Worm (Caenorhabditis elegans) whole organism, midembryonic: ENCODE measurements around the gene usp-33.

Experiments used
- T22C8.4 ChIP-seq: fragments of 200-800 bp; sonication (Bioruptor generic); IDR thresholded peaks from 2 replicates; pipeline ENCODE4 v1.3.6; 2022; ENCODE audit warnings: missing genetic modification characterization, missing compliant biosample characterization
- cog-1 ChIP-seq: sonication (generic microtip); optimal IDR thresholded peaks from 2 replicates; lab custom pipeline; 2016; ENCODE audit warnings: missing genetic modification characterization, missing compliant biosample characterization
- flt-1 ChIP-seq: fragments of 200-800 bp; sonication (Bioruptor generic); IDR thresholded peaks from 2 replicates; pipeline ENCODE4 v1.3.6; 2022; ENCODE audit warnings: missing genetic modification characterization, missing compliant biosample characterization
- klf-2 ChIP-seq: fragments of 200-800 bp; sonication (Bioruptor generic); conservative IDR thresholded peaks from 2 replicates; pipeline ENCODE4 v1.3.6; 2022; ENCODE audit warnings: missing genetic modification reagents, missing genetic modification characterization, missing compliant biosample characterization
- med-1 ChIP-seq: sonication (generic microtip); optimal IDR thresholded peaks from 2 replicates; lab custom pipeline; 2017; ENCODE audit warnings: missing genetic modification characterization, mild to moderate bottlenecking, missing compliant biosample characterization, antibody characterized with exemption, missing genetic modification reagents; ENCODE audit not compliant: insufficient read depth
- ref-1 ChIP-seq: fragments of 200-800 bp; sonication (Bioruptor generic); conservative IDR thresholded peaks from 2 replicates; pipeline ENCODE4 v1.3.6; 2022; ENCODE audit warnings: missing genetic modification reagents, missing genetic modification characterization, missing compliant biosample characterization
- tab-1 ChIP-seq: fragments of 200-800 bp; sonication (Bioruptor generic); IDR thresholded peaks from 2 replicates; pipeline ENCODE4 v1.3.6; 2022; ENCODE audit warnings: missing genetic modification characterization, missing compliant biosample characterization
- ztf-23 ChIP-seq: fragments of 200-800 bp; sonication (Bioruptor generic); IDR thresholded peaks from 2 replicates; pipeline ENCODE4 v1.3.6; 2022; ENCODE audit warnings: missing genetic modification reagents, missing genetic modification characterization, missing compliant biosample characterization
- ztf-29 ChIP-seq: fragments of 200-800 bp; sonication (Bioruptor generic); IDR thresholded peaks from 2 replicates; pipeline ENCODE4 v1.3.6; 2022; ENCODE audit warnings: missing genetic modification reagents, missing genetic modification characterization, missing compliant biosample characterization

Gene usp-33

DNA sequence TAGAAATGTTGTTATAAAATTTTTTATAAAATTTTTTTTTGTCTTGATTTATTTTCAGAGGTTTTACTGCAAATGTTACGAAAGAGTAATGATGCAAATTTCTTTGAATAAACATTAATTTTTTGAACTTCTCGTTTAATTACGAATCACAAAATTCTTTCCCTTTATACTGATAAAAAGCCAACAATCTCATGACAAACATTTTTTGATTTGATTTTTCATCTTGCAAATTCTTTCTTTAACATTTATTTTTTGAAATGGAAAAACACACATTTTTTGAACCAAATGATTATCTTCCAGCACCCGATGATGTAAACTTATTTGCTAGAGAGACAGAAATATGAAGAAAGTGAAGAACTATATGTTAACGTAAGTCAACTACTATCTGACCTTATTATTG is 29.0 kb downstream of the usp-33 start, which contains the start of gene K09E9.1:
Gene K09E9.1 (plus strand): TSS at position 301 of the 400 bp plus-strand sequence.
- no peak for TF ChIP-seq klf-2 (GFP tag; lab: Robert Waterston, UW)
- TF ChIP-seq cog-1 (tag; lab: Kevin White, UChicago), result no peak
- no peak for TF ChIP-seq T22C8.4 (GFP tag; lab: Robert Waterston, UW)
- TF ChIP-seq med-1 (GFP tag; lab: Kevin White, UChicago), result no peak
- TF ChIP-seq flt-1 (GFP tag; lab: Robert Waterston, UW), result no peak
- no peak for TF ChIP-seq ztf-29 (GFP tag; lab: Robert Waterston, UW)
- TF ChIP-seq ref-1 (GFP tag; lab: Robert Waterston, UW), result no peak
- no peak for TF ChIP-seq ztf-23 (GFP tag; lab: Robert Waterston, UW)
- no peak for TF ChIP-seq tab-1 (GFP tag; lab: Robert Waterston, UW)

DNA sequence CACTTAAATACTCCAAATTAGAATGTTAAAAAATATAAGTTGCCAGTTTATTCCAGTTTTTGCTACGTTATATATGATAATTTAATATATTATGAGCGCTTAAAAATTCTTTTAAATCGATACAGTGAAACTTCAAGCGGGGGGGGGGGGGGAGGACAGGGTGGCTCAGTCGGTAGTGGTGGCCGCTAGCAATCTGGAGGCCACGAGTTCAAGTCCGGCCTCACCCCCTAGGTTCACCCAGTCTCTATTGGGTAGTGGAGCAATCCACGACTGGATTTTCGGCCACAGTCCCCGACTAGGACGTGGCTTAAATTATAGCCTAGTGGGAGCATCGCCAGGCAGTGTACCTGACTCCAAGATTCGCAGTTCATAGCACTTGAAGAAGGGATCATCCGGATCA is 29.8 kb downstream of the usp-33 start:
- no peak for TF ChIP-seq cog-1 (tag; lab: Kevin White, UChicago)
- no peak for TF ChIP-seq ref-1 (GFP tag; lab: Robert Waterston, UW)
- TF ChIP-seq med-1 (GFP tag; lab: Kevin White, UChicago), result no peak
- no peak for TF ChIP-seq ztf-29 (GFP tag; lab: Robert Waterston, UW)

DNA sequence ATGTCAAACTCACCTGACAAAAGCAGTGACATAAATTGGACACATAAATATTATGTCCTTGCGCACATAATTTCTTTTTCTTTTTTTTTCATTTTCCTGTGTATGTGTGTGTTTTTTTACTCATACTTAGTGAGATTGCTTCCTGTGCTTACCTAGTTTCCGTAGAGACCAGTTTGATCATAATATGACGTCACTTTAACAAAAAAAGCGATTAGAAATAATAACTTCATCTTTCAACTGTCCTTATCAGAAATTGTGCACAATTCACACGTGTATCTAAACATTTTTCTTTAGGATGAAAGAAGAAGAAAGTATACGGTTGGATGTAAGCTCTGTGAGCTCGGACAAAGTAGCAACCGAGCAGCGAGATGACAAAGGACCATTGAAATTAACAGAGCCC is 30.9 kb downstream of the usp-33 start:
- TF ChIP-seq ref-1 (GFP tag; lab: Robert Waterston, UW) (no peak), tab-1 (GFP tag; lab: Robert Waterston, UW) (no peak), cog-1 (tag; lab: Kevin White, UChicago) (no peak), ztf-23 (GFP tag; lab: Robert Waterston, UW) (no peak), klf-2 (GFP tag; lab: Robert Waterston, UW) (no peak), T22C8.4 (GFP tag; lab: Robert Waterston, UW) (no peak), ztf-29 (GFP tag; lab: Robert Waterston, UW) (no peak), med-1 (GFP tag; lab: Kevin White, UChicago) (no peak), flt-1 (GFP tag; lab: Robert Waterston, UW) (no peak)

DNA sequence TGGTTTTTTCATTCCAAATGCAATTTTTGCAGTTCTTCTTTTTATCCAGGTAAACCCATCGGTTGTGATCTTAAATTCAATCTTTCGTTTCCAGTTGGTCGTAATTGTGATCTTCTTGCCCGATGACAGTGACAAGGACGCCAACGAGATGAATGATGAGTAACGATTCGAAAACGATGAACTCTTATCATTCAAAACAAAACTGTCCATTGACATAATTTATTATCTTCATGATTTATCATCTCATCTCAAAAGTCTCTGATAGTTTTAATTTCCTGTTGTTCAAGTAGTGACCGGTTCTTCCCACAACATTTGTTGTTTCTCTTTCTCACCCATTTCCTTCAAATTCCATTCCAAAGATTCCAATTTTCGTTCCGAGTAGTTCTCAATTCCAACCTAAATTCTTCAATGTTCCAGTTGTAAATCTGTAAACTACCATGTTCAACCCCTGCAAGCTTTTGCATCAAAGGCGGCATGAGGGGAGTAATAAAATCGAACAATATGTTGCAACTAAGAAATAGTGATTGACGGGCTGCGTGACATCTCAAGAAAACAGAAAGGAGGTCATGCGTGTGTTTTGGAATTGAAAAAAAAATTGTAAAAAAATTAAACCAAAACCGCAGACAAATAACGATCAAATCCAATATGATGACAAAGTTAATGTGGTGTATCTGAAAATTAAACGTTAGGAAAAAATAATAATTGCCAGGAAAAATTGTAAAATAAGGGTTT is 35.1 kb downstream of the usp-33 start:
- no peak for TF ChIP-seq klf-2 (GFP tag; lab: Robert Waterston, UW)
- no peak for TF ChIP-seq ref-1 (GFP tag; lab: Robert Waterston, UW)
- no peak for TF ChIP-seq ztf-29 (GFP tag; lab: Robert Waterston, UW)
- TF ChIP-seq tab-1 (GFP tag; lab: Robert Waterston, UW), result no peak
- TF ChIP-seq ztf-23 (GFP tag; lab: Robert Waterston, UW), result no peak
- TF ChIP-seq T22C8.4 (GFP tag; lab: Robert Waterston, UW), result no peak
- no peak for TF ChIP-seq cog-1 (tag; lab: Kevin White, UChicago)
- TF ChIP-seq med-1 (GFP tag; lab: Kevin White, UChicago), result no peak
- no peak for TF ChIP-seq flt-1 (GFP tag; lab: Robert Waterston, UW)

DNA sequence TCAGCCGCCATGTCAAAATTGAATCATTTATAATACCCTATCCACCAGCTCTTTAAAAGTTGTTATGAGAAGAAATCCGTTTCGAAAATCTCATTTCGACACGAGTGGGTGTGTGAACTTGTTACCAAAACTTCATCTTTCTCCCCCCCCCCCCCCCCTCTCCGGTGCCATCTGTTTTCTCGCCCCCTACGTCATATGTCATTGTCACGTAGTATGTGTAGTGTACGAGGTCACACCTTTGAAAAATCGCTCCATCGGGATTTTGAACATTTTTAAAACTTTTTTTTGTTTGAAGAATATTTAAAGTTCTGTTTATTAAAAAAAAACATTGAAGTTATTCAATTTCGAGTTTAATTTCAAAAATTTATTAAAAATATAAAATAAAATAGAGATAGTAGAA is 36.6 kb downstream of the usp-33 start:
- TF ChIP-seq med-1 (GFP tag; lab: Kevin White, UChicago) (no peak), ztf-29 (GFP tag; lab: Robert Waterston, UW) (no peak), tab-1 (GFP tag; lab: Robert Waterston, UW) (no peak), klf-2 (GFP tag; lab: Robert Waterston, UW) (no peak), T22C8.4 (GFP tag; lab: Robert Waterston, UW) (no peak), ref-1 (GFP tag; lab: Robert Waterston, UW) (no peak), ztf-23 (GFP tag; lab: Robert Waterston, UW) (no peak), cog-1 (tag; lab: Kevin White, UChicago) (no peak), flt-1 (GFP tag; lab: Robert Waterston, UW) (no peak)

DNA sequence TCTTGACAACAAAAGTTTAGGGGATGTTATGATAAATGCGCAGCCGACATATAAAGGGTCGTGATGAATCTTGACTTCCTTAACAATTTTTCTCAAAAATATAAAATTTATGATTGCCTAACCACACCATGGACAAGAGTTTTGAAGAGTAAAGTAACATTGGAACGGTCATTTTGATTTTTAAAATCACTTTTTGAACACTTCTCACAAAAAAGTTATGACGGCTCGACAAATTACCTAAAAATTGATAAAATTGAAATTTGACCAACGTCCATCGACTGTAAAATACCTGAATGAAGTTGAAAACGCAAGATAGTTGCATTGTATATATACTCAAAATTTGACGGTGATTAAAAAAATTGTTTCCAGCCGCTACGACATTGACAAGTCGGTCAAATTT is 37.8 kb downstream of the usp-33 start:
- no peak for TF ChIP-seq ref-1 (GFP tag; lab: Robert Waterston, UW)
- TF ChIP-seq cog-1 (tag; lab: Kevin White, UChicago), result no peak
- TF ChIP-seq T22C8.4 (GFP tag; lab: Robert Waterston, UW), result no peak
- no peak for TF ChIP-seq ztf-23 (GFP tag; lab: Robert Waterston, UW)
- no peak for TF ChIP-seq med-1 (GFP tag; lab: Kevin White, UChicago)
- no peak for TF ChIP-seq klf-2 (GFP tag; lab: Robert Waterston, UW)
- TF ChIP-seq flt-1 (GFP tag; lab: Robert Waterston, UW), result no peak
- no peak for TF ChIP-seq ztf-29 (GFP tag; lab: Robert Waterston, UW)
- TF ChIP-seq tab-1 (GFP tag; lab: Robert Waterston, UW), result no peak

DNA sequence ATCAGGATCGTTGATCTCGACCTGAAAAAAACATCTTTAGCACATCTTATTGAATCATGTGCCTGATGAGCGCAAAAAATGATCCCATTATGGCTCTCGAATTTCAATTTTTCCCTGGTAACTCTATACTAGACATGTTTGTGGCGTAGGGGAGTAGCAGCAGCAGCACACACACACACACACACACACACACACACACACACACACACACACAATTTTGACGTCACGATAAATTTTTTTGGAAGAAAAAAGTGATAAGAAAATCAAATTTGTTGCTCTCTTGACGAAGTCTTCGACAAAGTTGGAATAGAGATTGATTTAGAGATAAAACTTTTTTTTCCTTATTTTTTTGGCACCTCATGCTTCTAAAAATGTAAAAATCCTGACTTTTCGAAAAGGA is 38.4 kb downstream of the usp-33 start:
- TF ChIP-seq T22C8.4 (GFP tag; lab: Robert Waterston, UW), result no peak
- no peak for TF ChIP-seq ztf-29 (GFP tag; lab: Robert Waterston, UW)
- TF ChIP-seq tab-1 (GFP tag; lab: Robert Waterston, UW), result no peak
- no peak for TF ChIP-seq flt-1 (GFP tag; lab: Robert Waterston, UW)
- TF ChIP-seq med-1 (GFP tag; lab: Kevin White, UChicago), result no peak
- no peak for TF ChIP-seq ref-1 (GFP tag; lab: Robert Waterston, UW)
- TF ChIP-seq ztf-23 (GFP tag; lab: Robert Waterston, UW), result no peak
- TF ChIP-seq cog-1 (tag; lab: Kevin White, UChicago), result no peak
- no peak for TF ChIP-seq klf-2 (GFP tag; lab: Robert Waterston, UW)

DNA sequence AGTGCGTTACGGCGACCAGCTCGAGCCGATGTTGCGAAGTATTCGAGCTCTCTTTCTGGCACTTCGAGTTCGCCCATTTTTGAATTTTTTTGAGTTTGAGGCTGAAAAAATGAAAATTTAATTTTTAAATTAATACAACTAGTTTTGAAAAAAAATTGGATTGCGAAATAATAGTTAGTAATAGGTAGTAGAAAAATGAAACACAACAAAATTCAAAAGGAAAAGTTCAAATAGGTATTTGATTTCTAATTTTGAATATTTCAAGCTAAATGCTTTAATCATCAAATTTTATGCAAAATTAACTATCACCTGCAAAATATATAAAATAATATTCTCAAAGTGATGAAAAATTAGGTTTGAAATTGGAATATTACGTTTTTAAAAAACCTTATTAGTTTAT is 39.2 kb downstream of the usp-33 start, which contains the start of gene K09E9.4:
Gene K09E9.4 (minus strand): TSS at position 101 of the 400 bp plus-strand sequence.
- no peak for TF ChIP-seq med-1 (GFP tag; lab: Kevin White, UChicago)
- no peak for TF ChIP-seq ztf-23 (GFP tag; lab: Robert Waterston, UW)
- no peak for TF ChIP-seq T22C8.4 (GFP tag; lab: Robert Waterston, UW)
- TF ChIP-seq cog-1 (tag; lab: Kevin White, UChicago), result no peak
- TF ChIP-seq flt-1 (GFP tag; lab: Robert Waterston, UW), result no peak
- TF ChIP-seq klf-2 (GFP tag; lab: Robert Waterston, UW), result no peak
- TF ChIP-seq ref-1 (GFP tag; lab: Robert Waterston, UW), result no peak
- TF ChIP-seq ztf-29 (GFP tag; lab: Robert Waterston, UW), result no peak
- no peak for TF ChIP-seq tab-1 (GFP tag; lab: Robert Waterston, UW)
